Worm (Caenorhabditis elegans) whole organism, L4 larva: ENCODE measurements around the gene attf-5.
A peak's percentile ranks its signal among the peaks of the same experiment; 100 is the strongest.

ENCODE experiments used
- F10B5.3 ChIP-seq: sonication (generic microtip); optimal IDR thresholded peaks from 2 replicates; lab custom pipeline; 2016; ENCODE audit warnings: mild to moderate bottlenecking, missing genetic modification characterization, missing compliant biosample characterization
- F26F4.8 ChIP-seq: fragments of 200-800 bp; sonication (Bioruptor generic); conservative IDR thresholded peaks from 2 replicates; pipeline ENCODE4 v1.3.6; 2022; ENCODE audit warnings: missing genetic modification characterization, missing compliant biosample characterization
- F49E8.2 ChIP-seq: sonication (generic microtip); optimal IDR thresholded peaks from 2 replicates; lab custom pipeline; 2016; ENCODE audit warnings: missing compliant biosample characterization, mild to moderate bottlenecking, missing genetic modification characterization, borderline replicate concordance
- R02D3.7 ChIP-seq: fragments of 150-350 bp; sonication (generic microtip); optimal IDR thresholded peaks from 3 replicates; lab custom pipeline; 2014; ENCODE audit warnings: missing biosample characterization, missing genetic modification characterization
- Y48G9A.11 ChIP-seq: fragments of 200-800 bp; sonication (Bioruptor generic); IDR thresholded peaks from 2 replicates; pipeline ENCODE4 v1.3.6; 2022; ENCODE audit warnings: missing genetic modification reagents, missing genetic modification characterization, missing compliant biosample characterization
- Y75B8A.6 ChIP-seq: fragments of 200-800 bp; sonication (Bioruptor generic); IDR thresholded peaks from 2 replicates; pipeline ENCODE4 v1.3.6; 2022; ENCODE audit warnings: missing genetic modification reagents, missing genetic modification characterization, missing compliant biosample characterization
- ZK337.2 ChIP-seq: fragments of 200-800 bp; sonication (Bioruptor generic); IDR thresholded peaks from 2 replicates; pipeline ENCODE4 v1.3.6; 2022; ENCODE audit warnings: missing genetic modification reagents, missing genetic modification characterization, missing compliant biosample characterization
- ZK546.5 ChIP-seq, 2 experiments: sonication (generic microtip); optimal IDR thresholded peaks; 2 replicates each; lab custom pipeline; 2017; ENCODE audit warnings: missing biosample characterization in 2 of 2, missing genetic modification characterization in 2 of 2
- aha-1 ChIP-seq: fragments of 150-350 bp; peaks from one replicate; lab custom pipeline; 2014; ENCODE audit warnings: missing biosample characterization, missing genetic modification characterization
- attf-4 ChIP-seq: sonication (generic microtip); optimal IDR thresholded peaks from 3 replicates; lab custom pipeline; 2017; ENCODE audit warnings: missing biosample characterization, missing genetic modification characterization
- ceh-20 ChIP-seq: fragments of 200-800 bp; sonication (Bioruptor generic); IDR thresholded peaks from 2 replicates; pipeline ENCODE4 v1.3.6; 2022; ENCODE audit warnings: missing genetic modification reagents, missing genetic modification characterization, missing compliant biosample characterization
- ceh-28 ChIP-seq: fragments of 150-350 bp; optimal IDR thresholded peaks from 2 replicates; lab custom pipeline; 2014; ENCODE audit warnings: missing biosample characterization, missing genetic modification reagents, missing genetic modification characterization
- ceh-32 ChIP-seq: sonication (generic microtip); optimal IDR thresholded peaks from 2 replicates; lab custom pipeline; 2016; ENCODE audit warnings: mild to moderate bottlenecking, missing genetic modification characterization, missing compliant biosample characterization; ENCODE audit not compliant: poor library complexity
- daf-12 ChIP-seq: fragments of 150-350 bp; optimal IDR thresholded peaks from 2 replicates; lab custom pipeline; 2014; ENCODE audit warnings: missing biosample characterization, missing genetic modification reagents, missing genetic modification characterization
- dmd-6 ChIP-seq: fragments of 200-800 bp; sonication (Bioruptor generic); IDR thresholded peaks from 2 replicates; pipeline ENCODE4 v1.3.6; 2022; ENCODE audit warnings: missing genetic modification reagents, missing genetic modification characterization, missing compliant biosample characterization
- dmd-8 ChIP-seq: fragments of 200-800 bp; sonication (Bioruptor generic); IDR thresholded peaks from 2 replicates; pipeline ENCODE4 v1.3.6; 2022; ENCODE audit warnings: missing genetic modification characterization, missing compliant biosample characterization
- dmd-9 ChIP-seq: fragments of 200-800 bp; sonication (Bioruptor generic); IDR thresholded peaks from 2 replicates; pipeline ENCODE4 v1.3.6; 2022; ENCODE audit warnings: missing genetic modification reagents, missing genetic modification characterization, missing compliant biosample characterization
- duxl-1 ChIP-seq: sonication (generic microtip); optimal IDR thresholded peaks from 2 replicates; lab custom pipeline; 2016; ENCODE audit warnings: mild to moderate bottlenecking, missing genetic modification characterization, moderate library complexity, missing compliant biosample characterization; ENCODE audit not compliant: poor library complexity
- fkh-10 ChIP-seq: fragments of 150-350 bp; optimal IDR thresholded peaks from 2 replicates; lab custom pipeline; 2014; ENCODE audit warnings: missing biosample characterization, missing genetic modification reagents, missing genetic modification characterization
- fos-1 ChIP-seq: fragments of 150-350 bp; optimal IDR thresholded peaks from 2 replicates; lab custom pipeline; 2014; ENCODE audit warnings: missing biosample characterization, missing genetic modification characterization
- hlh-11 ChIP-seq: fragments of 200-800 bp; sonication (Bioruptor generic); optimal IDR thresholded peaks from 2 replicates; lab custom pipeline; 2018; ENCODE audit warnings: mild to moderate bottlenecking, missing genetic modification characterization, missing compliant biosample characterization
- lin-1 ChIP-seq: fragments of 200-800 bp; sonication (Bioruptor generic); IDR thresholded peaks from 2 replicates; pipeline ENCODE4 v1.3.6; 2022; ENCODE audit warnings: missing genetic modification reagents, missing genetic modification characterization, missing compliant biosample characterization
- lir-3 ChIP-seq: sonication (generic microtip); optimal IDR thresholded peaks from 2 replicates; lab custom pipeline; 2016; ENCODE audit warnings: mild to moderate bottlenecking, missing genetic modification characterization, missing compliant biosample characterization
- nhr-102 ChIP-seq: sonication (generic microtip); optimal IDR thresholded peaks from 2 replicates; lab custom pipeline; 2016; ENCODE audit warnings: mild to moderate bottlenecking, missing genetic modification characterization, moderate library complexity, missing compliant biosample characterization
- nhr-11 ChIP-seq: fragments of 150-350 bp; optimal IDR thresholded peaks from 2 replicates; lab custom pipeline; 2014; ENCODE audit warnings: missing biosample characterization, missing genetic modification characterization
- nhr-28 ChIP-seq: fragments of 150-350 bp; optimal IDR thresholded peaks from 2 replicates; lab custom pipeline; 2014; ENCODE audit warnings: missing biosample characterization, missing genetic modification characterization
- nhr-48 ChIP-seq: sonication (generic microtip); optimal IDR thresholded peaks from 2 replicates; lab custom pipeline; 2016; ENCODE audit warnings: mild to moderate bottlenecking, missing genetic modification characterization, missing compliant biosample characterization
- php-3 ChIP-seq: fragments of 200-800 bp; sonication (Bioruptor generic); IDR thresholded peaks from 2 replicates; pipeline ENCODE4 v1.3.6; 2022; ENCODE audit warnings: missing genetic modification reagents, missing genetic modification characterization, missing compliant biosample characterization
- pqm-1 ChIP-seq: sonication (generic microtip); optimal IDR thresholded peaks from 2 replicates; lab custom pipeline; 2017; ENCODE audit warnings: missing biosample characterization, missing genetic modification characterization
- skn-1 ChIP-seq: fragments of 150-350 bp; optimal IDR thresholded peaks from 2 replicates; lab custom pipeline; 2014; ENCODE audit warnings: missing biosample characterization, missing genetic modification characterization
- spr-3 ChIP-seq: fragments of 200-800 bp; sonication (Bioruptor generic); optimal IDR thresholded peaks from 2 replicates; lab custom pipeline; 2018; ENCODE audit warnings: mild to moderate bottlenecking, missing genetic modification characterization, missing compliant biosample characterization
- tag-97 ChIP-seq: fragments of 200-800 bp; sonication (Bioruptor generic); IDR thresholded peaks from 2 replicates; pipeline ENCODE4 v1.3.6; 2022; ENCODE audit warnings: missing genetic modification characterization, missing compliant biosample characterization
- unc-62 ChIP-seq, 3 experiments: fragments of 150-350 bp in 1 of 3; sonication (generic microtip); optimal IDR thresholded peaks in 2 of 3; peaks in 1 of 3; 1 replicate in 1 of 3; 2 replicates in 2 of 3; lab custom pipeline; 2014 to 2017; ENCODE audit warnings: missing biosample characterization in 3 of 3, missing genetic modification characterization in 3 of 3, missing genetic modification reagents in 3 of 3, missing genotype in 1 of 3
- vab-7 ChIP-seq: fragments of 200-800 bp; sonication (Bioruptor generic); IDR thresholded peaks from 2 replicates; pipeline ENCODE4 v1.3.6; 2022; ENCODE audit warnings: missing genetic modification reagents, missing genetic modification characterization, missing compliant biosample characterization
- zag-1 ChIP-seq: fragments of 150-350 bp; optimal IDR thresholded peaks from 2 replicates; lab custom pipeline; 2014; ENCODE audit warnings: missing biosample characterization, missing genetic modification characterization

Gene attf-5

DNA sequence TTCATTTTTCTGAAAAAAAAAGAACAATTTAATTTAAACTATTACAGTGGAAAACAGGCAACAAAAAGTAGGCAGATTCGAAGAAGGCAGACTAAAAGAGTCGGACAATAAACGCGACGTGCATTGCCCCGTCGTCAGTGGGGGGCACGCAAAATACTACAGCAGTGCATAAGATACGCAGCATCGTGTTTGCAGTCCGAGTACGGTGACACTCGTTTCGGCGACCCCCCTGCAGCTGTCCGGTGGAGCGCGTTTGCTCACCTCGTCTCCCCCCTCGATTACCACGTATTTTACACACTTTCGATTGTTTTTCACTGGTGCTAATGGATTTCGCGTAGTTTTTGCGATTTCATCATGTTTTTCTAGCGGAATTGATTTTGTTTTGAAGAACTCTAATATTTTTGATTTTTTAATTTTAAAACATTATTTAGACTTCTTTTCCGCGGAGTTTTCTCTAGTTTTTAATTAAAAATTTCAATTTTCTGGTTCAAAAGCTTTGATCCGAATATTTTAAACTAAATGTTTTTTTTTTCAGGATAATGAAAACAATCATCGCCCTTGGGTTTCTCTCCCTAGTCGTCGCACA lies 20.0 kb upstream of the attf-5 start, which contains the start of the genes trap-2 and ile-2 (continued):
- TF ChIP-seq Y75B8A.6 (GFP tag; lab: Robert Waterston, UW), result peak; percentile 65; the same call in 1 of the 2 replicates
- TF ChIP-seq nhr-28 (tag; lab: Kevin White, UChicago), result peak; percentile 94
- TF ChIP-seq duxl-1 (tag; lab: Kevin White, UChicago), result peak; percentile 81
- TF ChIP-seq lir-3, result peak; percentile 50
- peak in 1 of 2 experiments; percentile 82 for TF ChIP-seq ZK546.5 (tag; optimal IDR thresholded peaks at IDR 0.05; lab: Kevin White, UChicago)
- TF ChIP-seq spr-3 (GFP tag; lab: Kevin White, UChicago), result peak; percentile 79
- no peak for TF ChIP-seq tag-97 (GFP tag; lab: Robert Waterston, UW)
- TF ChIP-seq fkh-10 (GFP tag; lab: Kevin White, UChicago), result peak; percentile 83
- TF ChIP-seq nhr-102 (tag; lab: Kevin White, UChicago), result peak; percentile 94
- TF ChIP-seq F10B5.3 (tag; lab: Kevin White, UChicago), result peak; percentile 72
- no peak for TF ChIP-seq F26F4.8 (GFP tag; lab: Robert Waterston, UW)
- TF ChIP-seq F49E8.2 (tag; lab: Kevin White, UChicago), result no peak
- peak; percentile 18 for TF ChIP-seq ceh-28
- TF ChIP-seq dmd-9 (GFP tag; lab: Robert Waterston, UW), result no peak
- peak; percentile 79 for TF ChIP-seq ceh-20 (GFP tag; lab: Robert Waterston, UW)

ce11 chrX:769550-769949 lies 18.6 kb upstream of the attf-5 start:
- TF ChIP-seq pqm-1 (tag; lab: Kevin White, UChicago) (no peak), daf-12 (tag; lab: Kevin White, UChicago) (no peak), F10B5.3 (tag; lab: Kevin White, UChicago) (no peak), hlh-11 (tag; lab: Kevin White, UChicago) (no peak), lin-1 (GFP tag; lab: Robert Waterston, UW) (no peak), F26F4.8 (GFP tag; lab: Robert Waterston, UW) (no peak), aha-1 (tag; lab: Kevin White, UChicago) (peak; percentile 95), vab-7 (no peak), unc-62 (GFP tag; optimal IDR thresholded peaks at IDR 0.05 in 1 of 2; lab: Kevin White, UChicago) (peak in 1 of 2 experiments; percentile 47), unc-62 (tag; optimal IDR thresholded peaks at IDR 0.05; lab: Kevin White, UChicago) (no peak)
- TF ChIP-seq, all 104 proteins: peak for 2

DNA sequence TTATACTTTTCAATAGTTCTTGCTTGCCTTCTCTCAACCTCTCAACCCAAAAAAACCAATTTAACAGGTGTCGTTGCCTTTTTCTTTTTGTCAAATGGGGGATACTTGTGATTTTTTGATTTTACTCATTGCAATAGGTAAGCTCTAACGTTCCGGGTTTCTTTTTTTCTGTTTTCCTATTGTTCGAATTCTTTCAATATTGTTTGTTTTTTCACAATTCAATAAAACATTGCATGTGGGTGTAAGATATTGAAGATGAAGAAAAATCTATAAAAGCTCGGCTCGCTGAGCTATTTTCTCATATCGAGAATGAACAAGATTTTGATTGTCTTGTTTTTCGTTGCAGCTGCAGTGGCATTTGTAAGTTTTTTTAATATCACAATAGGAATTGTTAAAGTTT lies 17.6 kb upstream of the attf-5 start, which contains the start of gene T04G9.7:
TSS of gene T04G9.7 (plus strand) at position 301 of the 400 bp plus-strand sequence.
- no peak for TF ChIP-seq nhr-11 (tag; lab: Kevin White, UChicago)
- TF ChIP-seq php-3, result no peak
- no peak for TF ChIP-seq attf-4 (tag; lab: Kevin White, UChicago)
- TF ChIP-seq dmd-8 (GFP tag; lab: Robert Waterston, UW), result no peak
- TF ChIP-seq R02D3.7 (tag; lab: Kevin White, UChicago), result no peak
- TF ChIP-seq nhr-48 (tag; lab: Kevin White, UChicago), result no peak
- TF ChIP-seq zag-1 (tag; lab: Kevin White, UChicago), result no peak
- no peak for TF ChIP-seq ceh-32 (tag; lab: Kevin White, UChicago)
- no peak for TF ChIP-seq fos-1 (tag; lab: Kevin White, UChicago)
- no peak for TF ChIP-seq hlh-11 (tag; lab: Kevin White, UChicago)
- no peak for TF ChIP-seq dmd-6
- TF ChIP-seq skn-1, result no peak
- no peak for TF ChIP-seq fkh-10 (GFP tag; lab: Kevin White, UChicago)
- TF ChIP-seq F10B5.3 (tag; lab: Kevin White, UChicago), result no peak
- TF ChIP-seq Y48G9A.11 (GFP tag; lab: Robert Waterston, UW), result no peak
- TF ChIP-seq ZK337.2 (GFP tag; lab: Robert Waterston, UW), result no peak
- TF ChIP-seq tag-97 (GFP tag; lab: Robert Waterston, UW), result no peak
- TF ChIP-seq, all 104 proteins: peak for 0
